Fruit fly (Drosophila melanogaster) whole organism, prepupa: ENCODE measurements around the gene CG10597.

ENCODE experiments used
- Blimp-1 ChIP-seq: fragments of 200-800 bp; sonication (Bioruptor generic); optimal IDR thresholded peaks from 3 replicates; lab custom pipeline; 2017; ENCODE audit warnings: missing biosample characterization, missing genetic modification characterization, mild to moderate bottlenecking, moderate library complexity, missing genetic modification reagents
- CG10669 ChIP-seq: fragments of 200-800 bp; sonication (Bioruptor generic); optimal IDR thresholded peaks from 3 replicates; lab custom pipeline; 2018; ENCODE audit warnings: missing biosample characterization, mild to moderate bottlenecking, missing genetic modification characterization, moderate library complexity
- CG11294 ChIP-seq: fragments of 200-800 bp; sonication (Bioruptor generic); IDR thresholded peaks from 2 replicates; pipeline ENCODE4 v1.3.6; 2022; ENCODE audit warnings: missing biosample characterization, missing genetic modification characterization
- CG11762 ChIP-seq: fragments of 200-800 bp; sonication (Bioruptor generic); optimal IDR thresholded peaks from 3 replicates; lab custom pipeline; 2016; ENCODE audit warnings: missing biosample characterization, missing genetic modification characterization; ENCODE audit not compliant: insufficient read depth
- CG15336 ChIP-seq: fragments of 200-800 bp; sonication (Bioruptor generic); IDR thresholded peaks from 2 replicates; pipeline ENCODE4 v1.3.6; 2022; ENCODE audit warnings: missing biosample characterization, missing genetic modification characterization
- CG16779 ChIP-seq: fragments of 200-800 bp; sonication (Bioruptor generic); optimal IDR thresholded peaks from 3 replicates; lab custom pipeline; 2017; ENCODE audit warnings: missing biosample characterization, mild to moderate bottlenecking, missing genetic modification characterization
- CG3032 ChIP-seq: fragments of 200-800 bp; optimal IDR thresholded peaks from 2 replicates; lab custom pipeline; 2019; ENCODE audit warnings: missing biosample characterization, mild to moderate bottlenecking, missing genetic modification characterization, moderate library complexity
- CG31627 ChIP-seq: fragments of 200-800 bp; sonication (Bioruptor generic); optimal IDR thresholded peaks from 3 replicates; lab custom pipeline; 2016; ENCODE audit warnings: missing biosample characterization, missing genetic modification characterization
- CG32006 ChIP-seq: fragments of 200-800 bp; sonication (Bioruptor generic); optimal IDR thresholded peaks from 3 replicates; lab custom pipeline; 2017; ENCODE audit warnings: missing biosample characterization, mild to moderate bottlenecking, missing genetic modification characterization
- CG34406 ChIP-seq: fragments of 200-800 bp; sonication (Bioruptor generic); optimal IDR thresholded peaks from 3 replicates; lab custom pipeline; 2016; ENCODE audit warnings: missing biosample characterization, missing genetic modification characterization
- CG3919 ChIP-seq: fragments of 200-800 bp; sonication (Bioruptor generic); optimal IDR thresholded peaks from 3 replicates; lab custom pipeline; 2016; ENCODE audit warnings: missing biosample characterization, missing genetic modification characterization
- CG4318 ChIP-seq: fragments of 200-800 bp; sonication (Bioruptor generic); optimal IDR thresholded peaks from 3 replicates; lab custom pipeline; 2017; ENCODE audit warnings: missing biosample characterization, mild to moderate bottlenecking, missing genetic modification characterization
- CG6163 ChIP-seq: fragments of 200-800 bp; sonication (Bioruptor generic); IDR thresholded peaks from 3 replicates; pipeline ENCODE4 v1.3.6; 2022; ENCODE audit warnings: missing biosample characterization, missing genetic modification characterization
- CG6276 ChIP-seq: fragments of 200-800 bp; sonication (Bioruptor generic); optimal IDR thresholded peaks from 2 replicates; lab custom pipeline; 2017; ENCODE audit warnings: missing biosample characterization, mild to moderate bottlenecking, missing genetic modification characterization
- CG6792 ChIP-seq: fragments of 200-800 bp; sonication (Bioruptor generic); optimal IDR thresholded peaks from 3 replicates; lab custom pipeline; 2016; ENCODE audit warnings: missing biosample characterization, missing genetic modification characterization
- CG6808 ChIP-seq: fragments of 200-800 bp; sonication (Bioruptor generic); optimal IDR thresholded peaks from 3 replicates; lab custom pipeline; 2017; ENCODE audit warnings: missing biosample characterization, missing genetic modification characterization, mild to moderate bottlenecking, moderate library complexity, missing genetic modification reagents
- CG6854 ChIP-seq: fragments of 200-800 bp; sonication (Bioruptor generic); optimal IDR thresholded peaks from 2 replicates; lab custom pipeline; 2017; ENCODE audit warnings: missing biosample characterization, mild to moderate bottlenecking, missing genetic modification characterization
- CG7368 ChIP-seq: fragments of 200-800 bp; sonication (Bioruptor generic); optimal IDR thresholded peaks from 3 replicates; lab custom pipeline; 2016; ENCODE audit warnings: missing biosample characterization, missing genetic modification characterization
- CG8319 ChIP-seq: fragments of 200-800 bp; sonication (Bioruptor generic); optimal IDR thresholded peaks from 3 replicates; lab custom pipeline; 2016; ENCODE audit warnings: missing biosample characterization, missing genetic modification characterization
- CG8632 ChIP-seq: fragments of 200-800 bp; sonication (Bioruptor generic); optimal IDR thresholded peaks from 3 replicates; lab custom pipeline; 2016; ENCODE audit warnings: missing biosample characterization, missing genetic modification characterization
- CG9139 ChIP-seq: fragments of 200-800 bp; sonication (Bioruptor generic); optimal IDR thresholded peaks from 3 replicates; lab custom pipeline; 2017; ENCODE audit warnings: missing biosample characterization, mild to moderate bottlenecking, missing genetic modification characterization
- Eip78C ChIP-seq: fragments of 200-800 bp; sonication (Bioruptor generic); peaks from one replicate; lab custom pipeline; 2016; ENCODE audit warnings: missing biosample characterization, missing genetic modification characterization
- Eip93F ChIP-seq: fragments of 200-800 bp; sonication (Bioruptor generic); optimal IDR thresholded peaks from 2 replicates; lab custom pipeline; 2016; ENCODE audit warnings: missing biosample characterization, mild to moderate bottlenecking, missing genetic modification characterization
- Ets21C ChIP-seq: fragments of 200-800 bp; sonication (Bioruptor generic); optimal IDR thresholded peaks from 3 replicates; lab custom pipeline; 2016; ENCODE audit warnings: missing biosample characterization, missing genetic modification characterization
- Gug ChIP-seq: fragments of 200-800 bp; sonication (Bioruptor generic); IDR thresholded peaks from 2 replicates; pipeline ENCODE4 v1.3.6; 2022; ENCODE audit warnings: missing biosample characterization, missing genetic modification characterization
- Hr38 ChIP-seq: sonication (Bioruptor generic); optimal IDR thresholded peaks from 2 replicates; lab custom pipeline; 2016; ENCODE audit warnings: missing biosample characterization, missing genetic modification characterization
- Lpt ChIP-seq: fragments of 200-800 bp; sonication (Bioruptor generic); optimal IDR thresholded peaks from 3 replicates; lab custom pipeline; 2016; ENCODE audit warnings: missing biosample characterization, missing genetic modification characterization
- Met ChIP-seq: fragments of 200-800 bp; sonication (Bioruptor generic); optimal IDR thresholded peaks from 3 replicates; lab custom pipeline; 2016; ENCODE audit warnings: missing biosample characterization, missing genetic modification characterization
- OdsH ChIP-seq: fragments of 200-800 bp; sonication (Bioruptor generic); optimal IDR thresholded peaks from 3 replicates; lab custom pipeline; 2016; ENCODE audit warnings: missing biosample characterization, missing genetic modification characterization
- Smox ChIP-seq: fragments of 200-800 bp; sonication (Bioruptor generic); optimal IDR thresholded peaks from 3 replicates; lab custom pipeline; 2016; ENCODE audit warnings: missing biosample characterization, missing genetic modification characterization
- Sox102F ChIP-seq: fragments of 200-800 bp; sonication (Bioruptor generic); optimal IDR thresholded peaks from 2 replicates; lab custom pipeline; 2016; ENCODE audit warnings: missing biosample characterization, mild to moderate bottlenecking, missing genetic modification characterization
- Sox14 ChIP-seq: fragments of 200-800 bp; sonication (Bioruptor generic); optimal IDR thresholded peaks from 3 replicates; lab custom pipeline; 2016; ENCODE audit warnings: missing biosample characterization, missing genetic modification characterization
- Sox15 ChIP-seq: fragments of 200-800 bp; sonication (Bioruptor generic); optimal IDR thresholded peaks from 3 replicates; lab custom pipeline; 2016; ENCODE audit warnings: missing biosample characterization, missing genetic modification characterization
- achi ChIP-seq: fragments of 200-800 bp; sonication (Bioruptor generic); optimal IDR thresholded peaks from 3 replicates; lab custom pipeline; 2016; ENCODE audit warnings: missing biosample characterization, missing genetic modification characterization
- acj6 ChIP-seq: fragments of 200-800 bp; sonication (Bioruptor generic); optimal IDR thresholded peaks from 3 replicates; lab custom pipeline; 2016; ENCODE audit warnings: missing biosample characterization, missing genetic modification characterization
- cyc ChIP-seq: fragments of 200-800 bp; sonication (Bioruptor generic); optimal IDR thresholded peaks from 3 replicates; lab custom pipeline; 2016; ENCODE audit warnings: missing biosample characterization, missing genetic modification characterization
- dac ChIP-seq: fragments of 200-800 bp; sonication (Bioruptor generic); optimal IDR thresholded peaks from 2 replicates; lab custom pipeline; 2017; ENCODE audit warnings: missing biosample characterization, mild to moderate bottlenecking, missing genetic modification characterization
- dsx ChIP-seq: fragments of 200-800 bp; optimal IDR thresholded peaks from 3 replicates; lab custom pipeline; 2019; ENCODE audit warnings: missing biosample characterization, mild to moderate bottlenecking, missing genetic modification characterization, moderate library complexity; ENCODE audit not compliant: poor library complexity, severe bottlenecking
- eg ChIP-seq: fragments of 200-800 bp; sonication (Bioruptor generic); IDR thresholded peaks from 3 replicates; pipeline ENCODE4 v1.3.6; 2022; ENCODE audit warnings: missing biosample characterization, missing genetic modification characterization
- esn ChIP-seq: fragments of 200-800 bp; sonication (Bioruptor generic); optimal IDR thresholded peaks from 2 replicates; lab custom pipeline; 2016; ENCODE audit warnings: missing biosample characterization, mild to moderate bottlenecking, missing genetic modification characterization, moderate library complexity
- fd59A ChIP-seq: fragments of 200-800 bp; sonication (Bioruptor generic); optimal IDR thresholded peaks from 2 replicates; lab custom pipeline; 2017; ENCODE audit warnings: missing biosample characterization, mild to moderate bottlenecking, missing genetic modification characterization, missing genetic modification reagents
- fd85E ChIP-seq: fragments of 200-800 bp; sonication (Bioruptor generic); optimal IDR thresholded peaks from 3 replicates; lab custom pipeline; 2016; ENCODE audit warnings: missing biosample characterization, missing genetic modification characterization
- fkh ChIP-seq: fragments of 200-800 bp; sonication (Bioruptor generic); optimal IDR thresholded peaks from 3 replicates; lab custom pipeline; 2017; ENCODE audit warnings: missing biosample characterization, mild to moderate bottlenecking, missing genetic modification characterization, moderate library complexity
- net ChIP-seq: fragments of 200-800 bp; sonication (Bioruptor generic); optimal IDR thresholded peaks from 3 replicates; lab custom pipeline; 2016; ENCODE audit warnings: missing biosample characterization, missing genetic modification characterization
- pdm3 ChIP-seq: fragments of 200-800 bp; sonication (Bioruptor generic); optimal IDR thresholded peaks from 3 replicates; lab custom pipeline; 2016; ENCODE audit warnings: missing biosample characterization, missing genetic modification characterization
- salr ChIP-seq, 2 experiments: fragments of 200-800 bp; sonication (Bioruptor generic); optimal IDR thresholded peaks; 3 replicates each; lab custom pipeline; 2016 to 2018; ENCODE audit warnings: missing biosample characterization in 2 of 2, missing genetic modification characterization in 2 of 2, mild to moderate bottlenecking in 1 of 2
- spab ChIP-seq: fragments of 200-800 bp; sonication (Bioruptor generic); optimal IDR thresholded peaks from 2 replicates; lab custom pipeline; 2017; ENCODE audit warnings: missing biosample characterization, mild to moderate bottlenecking, missing genetic modification characterization, missing genetic modification reagents
- ss ChIP-seq, 2 experiments: fragments of 200-800 bp; sonication (Bioruptor generic); optimal IDR thresholded peaks; 2 replicates in 1 of 2; 3 replicates in 1 of 2; lab custom pipeline; 2017 to 2018; ENCODE audit warnings: mild to moderate bottlenecking in 2 of 2, missing biosample characterization in 2 of 2, missing genetic modification characterization in 2 of 2, moderate library complexity in 1 of 2
- topi ChIP-seq: fragments of 200-800 bp; sonication (Bioruptor generic); optimal IDR thresholded peaks from 3 replicates; lab custom pipeline; 2016; ENCODE audit warnings: missing biosample characterization, missing genetic modification characterization
- vri ChIP-seq: fragments of 200-800 bp; sonication (Bioruptor generic); optimal IDR thresholded peaks from 3 replicates; lab custom pipeline; 2016; ENCODE audit warnings: missing biosample characterization, mild to moderate bottlenecking, missing genetic modification characterization

The CG10597 gene

dm6 chrX:17181264-17182198 lies 49.3 kb downstream of the CG10597 start:
- TF ChIP-seq salr (GFP tag; optimal IDR thresholded peaks at IDR 0.05; lab: Kevin White, UChicago): no peak
- TF ChIP-seq CG31627: no peak
- TF ChIP-seq CG6808: no peak
- TF ChIP-seq spab (GFP tag; lab: Kevin White, UChicago): no peak
- no peak for TF ChIP-seq Gug (GFP tag; lab: Robert Waterston, UW)
- TF ChIP-seq CG4318 (GFP tag; lab: Kevin White, UChicago): no peak
- no peak for TF ChIP-seq Ets21C (GFP tag; lab: Kevin White, UChicago)
- peak; percentile 19 for TF ChIP-seq cyc
- TF ChIP-seq achi (GFP tag; lab: Kevin White, UChicago): peak; percentile 37
- peak; percentile 37 for TF ChIP-seq CG6792 (GFP tag; lab: Kevin White, UChicago)
- no peak for TF ChIP-seq Hr38 (GFP tag; lab: Kevin White, UChicago)
- no peak for TF ChIP-seq Sox15
- no peak for TF ChIP-seq dac (GFP tag; lab: Kevin White, UChicago)
- TF ChIP-seq CG34406 (GFP tag; lab: Kevin White, UChicago): peak; percentile 25
- peak; percentile 23 for TF ChIP-seq CG3919 (GFP tag; lab: Kevin White, UChicago)
- TF ChIP-seq CG32006 (GFP tag; lab: Kevin White, UChicago): peak; percentile 53
- TF ChIP-seq eg (GFP tag; lab: Robert Waterston, UW): no peak
- peak; percentile 34 for TF ChIP-seq acj6 (GFP tag; lab: Kevin White, UChicago)
- 0 out of 3 replicates have a peak, but pooled peaks have one; percentile 21 for TF ChIP-seq CG6163 (GFP tag; lab: Robert Waterston, UW)
- peak; percentile 41 for TF ChIP-seq OdsH (GFP tag; lab: Kevin White, UChicago)
- TF ChIP-seq CG8632 (GFP tag; lab: Kevin White, UChicago): peak; percentile 58
- no peak for TF ChIP-seq CG11294 (GFP tag; lab: Robert Waterston, UW)
- no peak for TF ChIP-seq CG6854 (GFP tag; lab: Kevin White, UChicago)
- TF ChIP-seq CG10669 (GFP tag; lab: Kevin White, UChicago): no peak
- TF ChIP-seq CG15336: peak; percentile 52; the same call in 1 of the 2 replicates
- no peak for TF ChIP-seq Sox102F (GFP tag; lab: Kevin White, UChicago)
- no peak for TF ChIP-seq fd59A
- peak; percentile 37 for TF ChIP-seq vri (GFP tag; lab: Kevin White, UChicago)
- TF ChIP-seq pdm3 (GFP tag; lab: Kevin White, UChicago): no peak
- no peak for TF ChIP-seq Eip93F
- TF ChIP-seq CG16779 (tag; lab: Kevin White, UChicago): no peak
- TF ChIP-seq Eip78C (GFP tag; lab: Kevin White, UChicago): peak; percentile 73
- no peak for TF ChIP-seq ss (GFP tag; optimal IDR thresholded peaks at IDR 0.05; lab: Kevin White, UChicago)
- TF ChIP-seq CG7368 (GFP tag; lab: Kevin White, UChicago): no peak
- no peak for TF ChIP-seq CG9139 (GFP tag; lab: Kevin White, UChicago)
- TF ChIP-seq topi (GFP tag; lab: Kevin White, UChicago): peak; percentile 16
- TF ChIP-seq Sox14 (GFP tag; lab: Kevin White, UChicago): no peak
- TF ChIP-seq Met (GFP tag; lab: Kevin White, UChicago): peak; percentile 30
- TF ChIP-seq dsx (GFP tag; lab: Kevin White, UChicago): no peak
- peak; percentile 12 for TF ChIP-seq net
- TF ChIP-seq CG11762 (GFP tag; lab: Kevin White, UChicago): no peak
- TF ChIP-seq Blimp-1 (GFP tag; lab: Kevin White, UChicago): peak; percentile 46
- no peak for TF ChIP-seq fkh (GFP tag; lab: Kevin White, UChicago)
- no peak for TF ChIP-seq CG3032
- peak; percentile 48 for TF ChIP-seq esn (GFP tag; lab: Kevin White, UChicago)
- TF ChIP-seq CG8319 (GFP tag; lab: Kevin White, UChicago): peak; percentile 13
- no peak for TF ChIP-seq Lpt (GFP tag; lab: Kevin White, UChicago)
- TF ChIP-seq CG6276: no peak
- TF ChIP-seq Smox (GFP tag; lab: Kevin White, UChicago): peak; percentile 33
- no peak for TF ChIP-seq fd85E
